Fruit fly (Drosophila melanogaster): ENCODE data around the gene CG6511.

Gene CG6511

dm6 chr3L:8702448-8702847 lies 18.7 kb upstream of the CG6511 start (continued):
- TF ChIP-seq CG11762 (GFP tag; optimal IDR thresholded peaks at IDR 0.05; ENCODE audit: insufficient read depth): peak; percentile 26
- peak; percentile 77 for TF ChIP-seq net (GFP tag; optimal IDR thresholded peaks at IDR 0.05)
- TF ChIP-seq fkh (GFP tag; optimal IDR thresholded peaks at IDR 0.05): peak; percentile 50
- TF ChIP-seq Sox15 (GFP tag; optimal IDR thresholded peaks at IDR 0.05): no peak
- TF ChIP-seq CG6792 (GFP tag; optimal IDR thresholded peaks at IDR 0.05): peak; percentile 66
- TF ChIP-seq lz (GFP tag; optimal IDR thresholded peaks at IDR 0.05): peak; percentile 51
- TF ChIP-seq CG10631 (GFP tag; optimal IDR thresholded peaks at IDR 0.05): peak; percentile 67
- TF ChIP-seq CG3919 (GFP tag; optimal IDR thresholded peaks at IDR 0.05): peak; percentile 66
- TF ChIP-seq CG6854 (GFP tag; optimal IDR thresholded peaks at IDR 0.05): peak; percentile 73
- TF ChIP-seq Ets96B (tag; optimal IDR thresholded peaks at IDR 0.05): peak; percentile 54
- TF ChIP-seq CG15336 (GFP tag; IDR thresholded peaks at IDR 0.05): no peak
- TF ChIP-seq CG6163 (GFP tag; IDR thresholded peaks at IDR 0.05): peak; percentile 65
- peak; percentile 72 for TF ChIP-seq spab (GFP tag; optimal IDR thresholded peaks at IDR 0.05)
- TF ChIP-seq pdm3 (GFP tag; optimal IDR thresholded peaks at IDR 0.05): peak; percentile 60
- peak; percentile 36 for TF ChIP-seq CG8319 (GFP tag; optimal IDR thresholded peaks at IDR 0.05)
- peak; percentile 33 for TF ChIP-seq cyc (GFP tag; optimal IDR thresholded peaks at IDR 0.05)
- peak; percentile 14 for TF ChIP-seq Sox14 (GFP tag; optimal IDR thresholded peaks at IDR 0.05)
- peak; percentile 75 for TF ChIP-seq CG9139 (GFP tag; optimal IDR thresholded peaks at IDR 0.05)
- TF ChIP-seq esn (GFP tag; optimal IDR thresholded peaks at IDR 0.05): peak; percentile 68
- peak; percentile 53 for TF ChIP-seq topi (GFP tag; optimal IDR thresholded peaks at IDR 0.05)
- TF ChIP-seq svp (GFP tag): peak; percentile 74
- TF ChIP-seq dac (GFP tag; optimal IDR thresholded peaks at IDR 0.05): no peak
- no peak for TF ChIP-seq Hr39 (GFP tag; optimal IDR thresholded peaks at IDR 0.05)
- TF ChIP-seq fd85E (GFP tag; optimal IDR thresholded peaks at IDR 0.05): peak; percentile 70
- TF ChIP-seq CG16779 (tag; optimal IDR thresholded peaks at IDR 0.05): peak; percentile 36
- TF ChIP-seq OdsH (GFP tag; optimal IDR thresholded peaks at IDR 0.05): peak; percentile 56
- TF ChIP-seq CG3032 (tag; optimal IDR thresholded peaks at IDR 0.05): peak; percentile 46

dm6 chr3L:8703707-8704236 lies 17.4 kb upstream of the CG6511 start:
- no peak for TF ChIP-seq CG3032 (tag; optimal IDR thresholded peaks at IDR 0.05)
- TF ChIP-seq svp (GFP tag): peak; percentile 6

- TF ChIP-seq fkh (GFP tag; optimal IDR thresholded peaks at IDR 0.05) (peak; percentile 44), CG34406 (GFP tag; optimal IDR thresholded peaks at IDR 0.05) (no peak), CG10669 (GFP tag; optimal IDR thresholded peaks at IDR 0.05) (no peak), Ets96B (tag; optimal IDR thresholded peaks at IDR 0.05) (no peak), CG6792 (GFP tag; optimal IDR thresholded peaks at IDR 0.05) (no peak), CG8319 (GFP tag; optimal IDR thresholded peaks at IDR 0.05) (no peak), Sox15 (GFP tag; optimal IDR thresholded peaks at IDR 0.05) (no peak), Sox14 (GFP tag; optimal IDR thresholded peaks at IDR 0.05) (peak; percentile 13), eg (GFP tag; IDR thresholded peaks at IDR 0.05) (no peak), Met (GFP tag; optimal IDR thresholded peaks at IDR 0.05) (no peak), CG6276 (GFP tag; optimal IDR thresholded peaks at IDR 0.05) (no peak), pdm3 (GFP tag; optimal IDR thresholded peaks at IDR 0.05) (no peak), CG8632 (GFP tag; optimal IDR thresholded peaks at IDR 0.05) (no peak), esn (GFP tag; optimal IDR thresholded peaks at IDR 0.05) (no peak), CG6163 (GFP tag; IDR thresholded peaks at IDR 0.05) (no peak), vri (GFP tag; optimal IDR thresholded peaks at IDR 0.05) (peak; percentile 63), CG31627 (GFP tag; optimal IDR thresholded peaks at IDR 0.05) (no peak), CG32006 (GFP tag; optimal IDR thresholded peaks at IDR 0.05) (no peak), Eip93F (GFP tag; optimal IDR thresholded peaks at IDR 0.05) (peak; percentile 48), CG3032 (tag; optimal IDR thresholded peaks at IDR 0.05) (no peak), Eip75B (GFP tag; optimal IDR thresholded peaks at IDR 0.05) (no peak), Eip78C (GFP tag) (peak; percentile 58), lz (GFP tag; optimal IDR thresholded peaks at IDR 0.05) (no peak), OdsH (GFP tag; optimal IDR thresholded peaks at IDR 0.05) (no peak), CG6854 (GFP tag; optimal IDR thresholded peaks at IDR 0.05) (no peak), Hr4 (GFP tag; optimal IDR thresholded peaks at IDR 0.05) (no peak), CG9139 (GFP tag; optimal IDR thresholded peaks at IDR 0.05) (no peak), svp (GFP tag) (peak; percentile 96), spab (GFP tag; optimal IDR thresholded peaks at IDR 0.05) (no peak), cyc (GFP tag; optimal IDR thresholded peaks at IDR 0.05) (no peak), CG11294 (GFP tag; IDR thresholded peaks at IDR 0.05) (no peak), CG8119 (GFP tag; IDR thresholded peaks at IDR 0.05) (no peak), Smox (GFP tag; optimal IDR thresholded peaks at IDR 0.05) (no peak), Gug (GFP tag; IDR thresholded peaks at IDR 0.05) (no peak), CG4318 (GFP tag; optimal IDR thresholded peaks at IDR 0.05) (no peak)
Measured at dm6 chr3L:8704713-8705412, 16.3 kb upstream of the CG6511 start.
